Worm (Caenorhabditis elegans) whole organism, midembryonic: ENCODE data around the gene C44B7.5.

Source experiments
- T22C8.4 ChIP-seq: fragments of 200-800 bp; sonication (Bioruptor generic); IDR thresholded peaks from 2 replicates; pipeline ENCODE4 v1.3.6; 2022; ENCODE audit warnings: missing genetic modification characterization, missing compliant biosample characterization
- cog-1 ChIP-seq: sonication (generic microtip); optimal IDR thresholded peaks from 2 replicates; lab custom pipeline; 2016; ENCODE audit warnings: missing genetic modification characterization, missing compliant biosample characterization
- flt-1 ChIP-seq: fragments of 200-800 bp; sonication (Bioruptor generic); IDR thresholded peaks from 2 replicates; pipeline ENCODE4 v1.3.6; 2022; ENCODE audit warnings: missing genetic modification characterization, missing compliant biosample characterization
- klf-2 ChIP-seq: fragments of 200-800 bp; sonication (Bioruptor generic); conservative IDR thresholded peaks from 2 replicates; pipeline ENCODE4 v1.3.6; 2022; ENCODE audit warnings: missing genetic modification reagents, missing genetic modification characterization, missing compliant biosample characterization
- med-1 ChIP-seq: sonication (generic microtip); optimal IDR thresholded peaks from 2 replicates; lab custom pipeline; 2017; ENCODE audit warnings: missing genetic modification characterization, mild to moderate bottlenecking, missing compliant biosample characterization, antibody characterized with exemption, missing genetic modification reagents; ENCODE audit not compliant: insufficient read depth
- ref-1 ChIP-seq: fragments of 200-800 bp; sonication (Bioruptor generic); conservative IDR thresholded peaks from 2 replicates; pipeline ENCODE4 v1.3.6; 2022; ENCODE audit warnings: missing genetic modification reagents, missing genetic modification characterization, missing compliant biosample characterization
- tab-1 ChIP-seq: fragments of 200-800 bp; sonication (Bioruptor generic); IDR thresholded peaks from 2 replicates; pipeline ENCODE4 v1.3.6; 2022; ENCODE audit warnings: missing genetic modification characterization, missing compliant biosample characterization
- ztf-23 ChIP-seq: fragments of 200-800 bp; sonication (Bioruptor generic); IDR thresholded peaks from 2 replicates; pipeline ENCODE4 v1.3.6; 2022; ENCODE audit warnings: missing genetic modification reagents, missing genetic modification characterization, missing compliant biosample characterization
- ztf-29 ChIP-seq: fragments of 200-800 bp; sonication (Bioruptor generic); IDR thresholded peaks from 2 replicates; pipeline ENCODE4 v1.3.6; 2022; ENCODE audit warnings: missing genetic modification reagents, missing genetic modification characterization, missing compliant biosample characterization

Gene C44B7.5

ce11 chrII:6888661-6889579, 16.5 kb upstream of the C44B7.5 start:
- no peak for TF ChIP-seq klf-2 (GFP tag; lab: Robert Waterston, UW)
- TF ChIP-seq ref-1, result no peak
- no peak for TF ChIP-seq ztf-29 (GFP tag; lab: Robert Waterston, UW)
- no peak for TF ChIP-seq T22C8.4 (GFP tag; lab: Robert Waterston, UW)

ce11 chrII:6888211-6888610, 15.8 kb upstream of the C44B7.5 start:
- TF ChIP-seq ztf-29 (GFP tag; lab: Robert Waterston, UW) (no peak), tab-1 (GFP tag; lab: Robert Waterston, UW) (no peak), T22C8.4 (GFP tag; lab: Robert Waterston, UW) (no peak), med-1 (GFP tag; lab: Kevin White, UChicago) (no peak), ref-1 (no peak), cog-1 (tag; lab: Kevin White, UChicago) (no peak), flt-1 (GFP tag; lab: Robert Waterston, UW) (no peak)

- TF ChIP-seq cog-1 (tag; lab: Kevin White, UChicago), result no peak
These were observed 15.1 kb upstream of the C44B7.5 start, which contains the start of gene pmp-2 for ce11 chrII:6887319-6888005. TSS of gene pmp-2 (minus strand) at chrII:6887805.

ce11 chrII:6884568-6884967, 12.2 kb upstream of the C44B7.5 start:
- TF ChIP-seq med-1 (GFP tag; lab: Kevin White, UChicago) (no peak), klf-2 (GFP tag; lab: Robert Waterston, UW) (no peak), T22C8.4 (GFP tag; lab: Robert Waterston, UW) (no peak), tab-1 (GFP tag; lab: Robert Waterston, UW) (no peak), ref-1 (no peak), ztf-23 (GFP tag; lab: Robert Waterston, UW) (no peak), flt-1 (GFP tag; lab: Robert Waterston, UW) (no peak), ztf-29 (GFP tag; lab: Robert Waterston, UW) (no peak), cog-1 (tag; lab: Kevin White, UChicago) (no peak)

- TF ChIP-seq T22C8.4 (GFP tag; lab: Robert Waterston, UW) (no peak), ref-1 (no peak), tab-1 (GFP tag; lab: Robert Waterston, UW) (no peak), ztf-23 (GFP tag; lab: Robert Waterston, UW) (no peak), flt-1 (GFP tag; lab: Robert Waterston, UW) (no peak), ztf-29 (GFP tag; lab: Robert Waterston, UW) (no peak), klf-2 (GFP tag; lab: Robert Waterston, UW) (no peak)
These were observed 11.3 kb upstream of the C44B7.5 start, which contains the start of gene pmp-1 for ce11 chrII:6883716-6884115. TSS of gene pmp-1 (minus strand) at chrII:6883754.

- TF ChIP-seq med-1 (GFP tag; lab: Kevin White, UChicago), result no peak
- TF ChIP-seq flt-1 (GFP tag; lab: Robert Waterston, UW), result no peak
- TF ChIP-seq ztf-23 (GFP tag; lab: Robert Waterston, UW), result no peak
- no peak for TF ChIP-seq ztf-29 (GFP tag; lab: Robert Waterston, UW)
- TF ChIP-seq cog-1 (tag; lab: Kevin White, UChicago), result no peak
- no peak for TF ChIP-seq ref-1
- no peak for TF ChIP-seq klf-2 (GFP tag; lab: Robert Waterston, UW)
- TF ChIP-seq tab-1 (GFP tag; lab: Robert Waterston, UW), result no peak
- no peak for TF ChIP-seq T22C8.4 (GFP tag; lab: Robert Waterston, UW)
These were observed 9.9 kb upstream of the C44B7.5 start for ce11 chrII:6882335-6882734.

ce11 chrII:6880067-6880466, 7.7 kb upstream of the C44B7.5 start, which contains the start of gene C44B7.7:
TSS of gene C44B7.7 (minus strand) at chrII:6880167.
- TF ChIP-seq ref-1, result no peak
- TF ChIP-seq T22C8.4 (GFP tag; lab: Robert Waterston, UW), result no peak
- TF ChIP-seq ztf-29 (GFP tag; lab: Robert Waterston, UW), result no peak
- no peak for TF ChIP-seq tab-1 (GFP tag; lab: Robert Waterston, UW)
- no peak for TF ChIP-seq med-1 (GFP tag; lab: Kevin White, UChicago)
- no peak for TF ChIP-seq klf-2 (GFP tag; lab: Robert Waterston, UW)
- TF ChIP-seq cog-1 (tag; lab: Kevin White, UChicago), result no peak
- TF ChIP-seq ztf-23 (GFP tag; lab: Robert Waterston, UW), result no peak
- TF ChIP-seq flt-1 (GFP tag; lab: Robert Waterston, UW), result no peak

ce11 chrII:6877881-6878280, 5.5 kb upstream of the C44B7.5 start:
- TF ChIP-seq cog-1 (tag; lab: Kevin White, UChicago) (no peak), med-1 (GFP tag; lab: Kevin White, UChicago) (no peak), tab-1 (GFP tag; lab: Robert Waterston, UW) (no peak), ref-1 (no peak), ztf-29 (GFP tag; lab: Robert Waterston, UW) (no peak), flt-1 (GFP tag; lab: Robert Waterston, UW) (no peak), T22C8.4 (GFP tag; lab: Robert Waterston, UW) (no peak), ztf-23 (GFP tag; lab: Robert Waterston, UW) (no peak), klf-2 (GFP tag; lab: Robert Waterston, UW) (no peak)

ce11 chrII:6876957-6877356, 4.6 kb upstream of the C44B7.5 start, which contains the start of gene slc-36.5:
TSS of gene slc-36.5 (minus strand) at chrII:6877057.
- no peak for TF ChIP-seq med-1 (GFP tag; lab: Kevin White, UChicago)
- no peak for TF ChIP-seq T22C8.4 (GFP tag; lab: Robert Waterston, UW)
- no peak for TF ChIP-seq ztf-23 (GFP tag; lab: Robert Waterston, UW)
- no peak for TF ChIP-seq tab-1 (GFP tag; lab: Robert Waterston, UW)
- no peak for TF ChIP-seq klf-2 (GFP tag; lab: Robert Waterston, UW)
- TF ChIP-seq cog-1 (tag; lab: Kevin White, UChicago), result no peak
- TF ChIP-seq ztf-29 (GFP tag; lab: Robert Waterston, UW), result no peak
- no peak for TF ChIP-seq ref-1
- TF ChIP-seq flt-1 (GFP tag; lab: Robert Waterston, UW), result no peak
